Worm (Caenorhabditis elegans): ENCODE measurements around the gene vwa-8.

vwa-8 gene

ce11 chrX:12996161-12996560 lies 4.9 kb downstream of the vwa-8 start:
- TF ChIP-seq pqm-1 (tag; optimal IDR thresholded peaks at IDR 0.05) = no peak
- no peak for TF ChIP-seq aly-2 (tag; optimal IDR thresholded peaks at IDR 0.05)
- no peak for TF ChIP-seq R02D3.7 (tag; optimal IDR thresholded peaks at IDR 0.05)

- no peak for TF ChIP-seq nhr-11 (tag; optimal IDR thresholded peaks at IDR 0.05)
- no peak for TF ChIP-seq ztf-11 (tag; optimal IDR thresholded peaks at IDR 0.05)
- no peak for TF ChIP-seq elt-3 (tag; optimal IDR thresholded peaks at IDR 0.05)
- TF ChIP-seq nhr-25 (tag; optimal IDR thresholded peaks at IDR 0.05) = peak; percentile 37
- TF ChIP-seq ceh-9 (tag; optimal IDR thresholded peaks at IDR 0.05) = no peak
- TF ChIP-seq fos-1 (tag; optimal IDR thresholded peaks at IDR 0.05) = no peak
- TF ChIP-seq aly-2 (tag; optimal IDR thresholded peaks at IDR 0.05) = no peak
Measured at ce11 chrX:12999567-12999966, 8.3 kb downstream of the vwa-8 start.

- TF ChIP-seq ZK546.5 (tag; optimal IDR thresholded peaks at IDR 0.05) (no peak), nhr-11 (tag; optimal IDR thresholded peaks at IDR 0.05) (no peak), ceh-9 (tag; optimal IDR thresholded peaks at IDR 0.05) (no peak), aly-2 (tag; optimal IDR thresholded peaks at IDR 0.05) (no peak), lin-39 (tag; optimal IDR thresholded peaks at IDR 0.05) (no peak), elt-1 (tag; optimal IDR thresholded peaks at IDR 0.05) (no peak), fkh-2 (tag; optimal IDR thresholded peaks at IDR 0.05) (no peak), ceh-28 (tag; optimal IDR thresholded peaks at IDR 0.05) (no peak), pqm-1 (tag; optimal IDR thresholded peaks at IDR 0.05) (no peak), nhr-28 (tag; optimal IDR thresholded peaks at IDR 0.05) (no peak), zag-1 (tag; optimal IDR thresholded peaks at IDR 0.05) (no peak), nhr-23 (tag; optimal IDR thresholded peaks at IDR 0.05) (no peak), hmg-11 (tag; optimal IDR thresholded peaks at IDR 0.05) (no peak)
Measured at ce11 chrX:13000837-13001236, 9.6 kb downstream of the vwa-8 start.

ce11 chrX:13002322-13002721 lies 11.1 kb downstream of the vwa-8 start:
- TF ChIP-seq nhr-43 (tag; optimal IDR thresholded peaks at IDR 0.05; ENCODE audit: poor library complexity, severe bottlenecking) = no peak
- TF ChIP-seq elt-1 (tag; optimal IDR thresholded peaks at IDR 0.05) = peak; percentile 3

ce11 chrX:13003092-13003491 lies 11.8 kb downstream of the vwa-8 start:
- TF ChIP-seq lin-15B (tag; optimal IDR thresholded peaks at IDR 0.05) = no peak
- peak; percentile 92 for TF ChIP-seq nhr-25 (tag; optimal IDR thresholded peaks at IDR 0.05)
- no peak for TF ChIP-seq nhr-23 (tag; optimal IDR thresholded peaks at IDR 0.05)
- no peak for TF ChIP-seq unc-62 (GFP tag; optimal IDR thresholded peaks at IDR 0.05)

- no peak for TF ChIP-seq lin-39 (tag; optimal IDR thresholded peaks at IDR 0.05)
- no peak for TF ChIP-seq lin-15B (tag; optimal IDR thresholded peaks at IDR 0.05)
- peak; percentile 93 for TF ChIP-seq nhr-25 (tag; optimal IDR thresholded peaks at IDR 0.05)
- peak; percentile 87 for TF ChIP-seq elt-1 (tag; optimal IDR thresholded peaks at IDR 0.05)
- peak; percentile 45 for TF ChIP-seq nhr-23 (tag; optimal IDR thresholded peaks at IDR 0.05)
Measured at ce11 chrX:13004491-13005093, 13.3 kb downstream of the vwa-8 start.

- TF ChIP-seq nhr-25 (tag; optimal IDR thresholded peaks at IDR 0.05) = peak; percentile 67
- no peak for TF ChIP-seq aly-2 (tag; optimal IDR thresholded peaks at IDR 0.05)
Measured at ce11 chrX:13005730-13006129, 14.5 kb downstream of the vwa-8 start.

- peak; percentile 33 for TF ChIP-seq nhr-25 (tag; optimal IDR thresholded peaks at IDR 0.05)
- no peak for TF ChIP-seq lsy-12 (tag; optimal IDR thresholded peaks at IDR 0.05)
Measured at ce11 chrX:13006328-13006727, 15.1 kb downstream of the vwa-8 start.

ce11 chrX:13006734-13007133 lies 15.5 kb downstream of the vwa-8 start:
- TF ChIP-seq lin-15B (tag; optimal IDR thresholded peaks at IDR 0.05) = no peak
- TF ChIP-seq pqm-1 (tag; optimal IDR thresholded peaks at IDR 0.05) = no peak
- no peak for TF ChIP-seq nhr-25 (tag; optimal IDR thresholded peaks at IDR 0.05)
- TF ChIP-seq ceh-16 (tag; optimal IDR thresholded peaks at IDR 0.05) = no peak
- TF ChIP-seq nhr-23 (tag; optimal IDR thresholded peaks at IDR 0.05) = no peak
- no peak for TF ChIP-seq daf-12 (tag; optimal IDR thresholded peaks at IDR 0.05)
- no peak for TF ChIP-seq jun-1 (tag; optimal IDR thresholded peaks at IDR 0.05)
- no peak for TF ChIP-seq fkh-10 (GFP tag; optimal IDR thresholded peaks at IDR 0.05)
- TF ChIP-seq nhr-76 (tag; optimal IDR thresholded peaks at IDR 0.05) = no peak
- no peak for TF ChIP-seq tbx-2 (tag; optimal IDR thresholded peaks at IDR 0.05)
- no peak for TF ChIP-seq ztf-11 (tag; optimal IDR thresholded peaks at IDR 0.05)
- no peak for TF ChIP-seq pha-4 (tag; optimal IDR thresholded peaks at IDR 0.05)
- TF ChIP-seq R02D3.7 (tag; optimal IDR thresholded peaks at IDR 0.05) = no peak
- no peak for TF ChIP-seq lin-39 (tag; optimal IDR thresholded peaks at IDR 0.05)
- no peak for TF ChIP-seq ceh-82 (tag; optimal IDR thresholded peaks at IDR 0.05)
